Worm (Caenorhabditis elegans) whole organism, L4/young adult: ENCODE data around the gene acr-20.
"Not testable (repeated sequence)": the region's sequence is repeated elsewhere in the genome, so short reads cannot be mapped to it uniquely, and the experiment has no call there.

Source experiments
- dao-5 ChIP-seq: sonication (generic microtip); optimal IDR thresholded peaks from 2 replicates; lab custom pipeline; 2016; ENCODE audit warnings: missing genotype, missing genetic modification characterization, moderate library complexity, missing compliant biosample characterization
- him-1 ChIP-seq: sonication (generic microtip); optimal IDR thresholded peaks from 2 replicates; lab custom pipeline; 2016; ENCODE audit warnings: missing genotype, missing genetic modification reagents, missing genetic modification characterization, missing compliant biosample characterization

ce11 chrII:14344166-14344565 is 33.5 kb downstream of the acr-20 start, which contains the start of gene ddl-3:
- not testable (repeated sequence) for TF ChIP-seq him-1, dao-5 (tag; lab: Kevin White, UChicago)
